Worm (Caenorhabditis elegans) whole organism, L2 larva: Measurements from ENCODE around the gene srh-36.
A peak's percentile ranks its signal among the peaks of the same experiment; 100 is the strongest.

Experiments
- F13H6.1 ChIP-seq: sonication (generic microtip); optimal IDR thresholded peaks from 2 replicates; lab custom pipeline; 2016; ENCODE audit warnings: missing genetic modification characterization, missing compliant biosample characterization
- R02D3.7 ChIP-seq: fragments of 150-350 bp; optimal IDR thresholded peaks from 2 replicates; lab custom pipeline; 2014; ENCODE audit warnings: missing biosample characterization, missing genetic modification characterization
- ZK546.5 ChIP-seq: sonication (generic microtip); optimal IDR thresholded peaks from 2 replicates; lab custom pipeline; 2017; ENCODE audit warnings: missing biosample characterization, missing genetic modification characterization
- aly-2 ChIP-seq: fragments of 150-350 bp; optimal IDR thresholded peaks from 2 replicates; lab custom pipeline; 2014; ENCODE audit warnings: missing biosample characterization, missing genetic modification characterization
- ama-1 ChIP-seq: fragments of 150-350 bp; optimal IDR thresholded peaks from 2 replicates; lab custom pipeline; 2018; ENCODE audit warnings: inconsistent platforms
- blmp-1 ChIP-seq: sonication (generic microtip); optimal IDR thresholded peaks from 2 replicates; lab custom pipeline; 2017; ENCODE audit warnings: missing genetic modification characterization, mild to moderate bottlenecking, missing compliant biosample characterization, antibody characterized with exemption, moderate library complexity; ENCODE audit not compliant: insufficient read depth
- ceh-16 ChIP-seq: fragments of 150-350 bp; optimal IDR thresholded peaks from 2 replicates; lab custom pipeline; 2014; ENCODE audit warnings: missing biosample characterization, missing genetic modification characterization
- ceh-82 ChIP-seq: fragments of 150-350 bp; optimal IDR thresholded peaks from 2 replicates; lab custom pipeline; 2014; ENCODE audit warnings: missing biosample characterization, missing genetic modification characterization
- crh-2 ChIP-seq: sonication (generic microtip); optimal IDR thresholded peaks from 2 replicates; lab custom pipeline; 2017; ENCODE audit warnings: missing biosample characterization, missing genetic modification characterization
- dmd-4 ChIP-seq: sonication (generic microtip); optimal IDR thresholded peaks from 2 replicates; lab custom pipeline; 2017; ENCODE audit warnings: missing biosample characterization, missing genetic modification characterization
- egl-27 ChIP-seq: sonication (generic microtip); optimal IDR thresholded peaks from 3 replicates; lab custom pipeline; 2017; ENCODE audit warnings: missing biosample characterization, missing genetic modification reagents, missing genetic modification characterization
- elt-1 ChIP-seq: fragments of 150-350 bp; optimal IDR thresholded peaks from 2 replicates; lab custom pipeline; 2014; ENCODE audit warnings: missing biosample characterization, missing genetic modification characterization
- fos-1 ChIP-seq: fragments of 150-350 bp; optimal IDR thresholded peaks from 2 replicates; lab custom pipeline; 2014; ENCODE audit warnings: missing biosample characterization, missing genetic modification characterization
- gmeb-1 ChIP-seq: fragments of 150-350 bp; optimal IDR thresholded peaks from 2 replicates; lab custom pipeline; 2014; ENCODE audit warnings: missing biosample characterization, missing genetic modification characterization
- lin-11 ChIP-seq: fragments of 150-350 bp; sonication (generic microtip); optimal IDR thresholded peaks from 2 replicates; lab custom pipeline; 2014; ENCODE audit warnings: missing biosample characterization, missing genetic modification characterization, inconsistent platforms, mixed read lengths
- lin-13 ChIP-seq: fragments of 150-350 bp; optimal IDR thresholded peaks from 2 replicates; lab custom pipeline; 2014; ENCODE audit warnings: missing biosample characterization, missing genetic modification reagents, missing genetic modification characterization
- lin-39 ChIP-seq: fragments of 150-350 bp; optimal IDR thresholded peaks from 2 replicates; lab custom pipeline; 2014; ENCODE audit warnings: missing biosample characterization, missing genetic modification reagents, missing genetic modification characterization
- mab-5 ChIP-seq: fragments of 150-350 bp; optimal IDR thresholded peaks from 2 replicates; lab custom pipeline; 2014; ENCODE audit warnings: missing biosample characterization, missing genetic modification characterization
- mbf-1 ChIP-seq: sonication (generic microtip); optimal IDR thresholded peaks from 2 replicates; lab custom pipeline; 2017; ENCODE audit warnings: missing biosample characterization, missing genetic modification characterization
- mdl-1 ChIP-seq, 2 experiments: fragments of 150-350 bp in 1 of 2; sonication (generic microtip) in 1 of 2; optimal IDR thresholded peaks; 2 replicates each; lab custom pipeline; 2017; ENCODE audit warnings: missing biosample characterization in 2 of 2, missing genetic modification characterization in 2 of 2
- nhr-10 ChIP-seq: sonication (generic microtip); optimal IDR thresholded peaks from 2 replicates; lab custom pipeline; 2017; ENCODE audit warnings: missing biosample characterization, missing genetic modification characterization
- nhr-11 ChIP-seq: fragments of 150-350 bp; optimal IDR thresholded peaks from 2 replicates; lab custom pipeline; 2014; ENCODE audit warnings: missing biosample characterization, missing genetic modification characterization
- nhr-12 ChIP-seq: fragments of 150-350 bp; optimal IDR thresholded peaks from 2 replicates; lab custom pipeline; 2014; ENCODE audit warnings: missing biosample characterization, missing genetic modification characterization
- nhr-129 ChIP-seq: fragments of 150-350 bp; optimal IDR thresholded peaks from 2 replicates; lab custom pipeline; 2014; ENCODE audit warnings: missing biosample characterization, missing genetic modification characterization
- nhr-21 ChIP-seq: fragments of 150-350 bp; optimal IDR thresholded peaks from 2 replicates; lab custom pipeline; 2014; ENCODE audit warnings: missing biosample characterization, missing genetic modification characterization
- nhr-23 ChIP-seq: fragments of 150-350 bp; optimal IDR thresholded peaks from 2 replicates; lab custom pipeline; 2014; ENCODE audit warnings: missing biosample characterization, missing genetic modification reagents, missing genetic modification characterization
- nhr-237 ChIP-seq: fragments of 150-350 bp; optimal IDR thresholded peaks from 2 replicates; lab custom pipeline; 2014; ENCODE audit warnings: missing biosample characterization, missing genetic modification characterization
- peb-1 ChIP-seq: fragments of 150-350 bp; optimal IDR thresholded peaks from 2 replicates; lab custom pipeline; 2014; ENCODE audit warnings: missing biosample characterization, missing genetic modification characterization
- skn-1 ChIP-seq: sonication (generic microtip); optimal IDR thresholded peaks from 2 replicates; lab custom pipeline; 2017; ENCODE audit warnings: missing biosample characterization, missing genetic modification characterization
- sma-3 ChIP-seq: sonication (generic microtip); optimal IDR thresholded peaks from 2 replicates; lab custom pipeline; 2016; ENCODE audit warnings: missing genetic modification reagents, missing genetic modification characterization, missing compliant biosample characterization
- sma-9 ChIP-seq, 2 experiments: fragments of 150-350 bp in 1 of 2; sonication (generic microtip) in 1 of 2; optimal IDR thresholded peaks; 2 replicates each; lab custom pipeline; 2014 to 2016; ENCODE audit warnings: missing genetic modification characterization in 2 of 2, mild to moderate bottlenecking in 1 of 2, missing biosample characterization in 1 of 2, missing compliant biosample characterization in 1 of 2, missing genetic modification reagents in 1 of 2, moderate library complexity in 1 of 2
- snpc-4 ChIP-seq: fragments of 150-350 bp; optimal IDR thresholded peaks from 2 replicates; lab custom pipeline; 2014; ENCODE audit warnings: missing biosample characterization, missing genetic modification characterization
- unc-39 ChIP-seq: fragments of 150-350 bp; optimal IDR thresholded peaks from 2 replicates; lab custom pipeline; 2014; ENCODE audit warnings: missing biosample characterization, missing genetic modification characterization
- zag-1 ChIP-seq: fragments of 150-350 bp; optimal IDR thresholded peaks from 2 replicates; lab custom pipeline; 2014; ENCODE audit warnings: missing biosample characterization, missing genetic modification characterization
- ztf-1 ChIP-seq: fragments of 200-800 bp; sonication (Bioruptor generic); conservative IDR thresholded peaks from 2 replicates; pipeline ENCODE4 v1.3.6; 2022; ENCODE audit warnings: missing genetic modification characterization, missing compliant biosample characterization
- ztf-11 ChIP-seq: sonication (generic microtip); optimal IDR thresholded peaks from 2 replicates; lab custom pipeline; 2017; ENCODE audit warnings: missing biosample characterization, missing genetic modification characterization
- ztf-4 ChIP-seq: fragments of 150-350 bp; optimal IDR thresholded peaks from 2 replicates; lab custom pipeline; 2014; ENCODE audit warnings: missing biosample characterization, missing genetic modification characterization

Gene srh-36

DNA sequence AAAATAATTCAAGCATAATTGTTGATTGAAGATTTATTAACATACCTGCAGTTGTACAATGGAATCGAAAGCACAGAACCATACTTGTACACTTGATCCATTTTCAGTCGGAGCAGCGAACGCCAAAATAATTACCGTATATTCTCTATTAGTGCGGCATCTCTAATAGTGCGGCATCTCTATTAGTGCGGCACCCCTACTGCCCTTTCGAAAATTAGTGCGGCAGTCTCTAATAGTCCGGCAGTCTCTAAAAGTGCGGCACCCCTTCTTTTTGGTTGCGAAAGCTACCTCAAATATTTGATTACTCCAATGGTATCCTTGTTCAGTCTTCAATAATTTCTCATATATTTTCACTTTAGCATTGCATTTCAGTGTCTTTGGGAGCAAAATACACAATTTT lies 3.4 kb downstream of the srh-36 start, which contains the start of gene srt-34:
Gene srt-34, minus strand, starts transcription at position 101 of the 400 bp plus-strand sequence.
- no peak for TF ChIP-seq F13H6.1
- TF ChIP-seq R02D3.7 (tag; lab: Kevin White, UChicago): no peak
- no peak for TF ChIP-seq peb-1 (tag; lab: Kevin White, UChicago)
- TF ChIP-seq gmeb-1: no peak
- TF ChIP-seq mab-5 (tag; lab: Kevin White, UChicago): no peak
- no peak for TF ChIP-seq blmp-1 (tag; lab: Kevin White, UChicago)
- no peak for TF ChIP-seq ceh-82 (tag; lab: Kevin White, UChicago)
- TF ChIP-seq lin-13 (GFP tag; lab: Kevin White, UChicago): no peak
- no peak for TF ChIP-seq ztf-11 (tag; lab: Kevin White, UChicago)
- no peak for TF ChIP-seq unc-39 (tag; lab: Kevin White, UChicago)
- TF ChIP-seq mbf-1: no peak

DNA sequence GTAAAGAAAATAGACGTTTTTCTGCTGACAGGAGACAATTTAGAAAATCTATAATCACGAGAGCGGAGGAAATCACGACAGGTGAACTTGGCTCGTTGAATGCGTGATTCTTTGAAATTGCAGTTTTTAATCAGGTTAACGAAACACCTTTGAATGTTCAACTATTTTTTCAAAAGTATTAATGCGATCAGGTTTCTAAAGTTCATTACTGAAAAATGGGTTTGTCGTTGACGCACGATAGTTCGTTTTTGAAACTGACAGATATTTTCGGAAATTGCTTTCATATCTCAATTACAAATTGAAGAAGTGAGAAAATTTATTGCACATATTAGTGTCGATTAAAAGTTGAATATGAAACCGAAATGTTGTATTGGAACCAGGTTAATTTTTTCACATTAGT lies 5.5 kb downstream of the srh-36 start, which contains the start of gene F54E2.5:
Gene F54E2.5, minus strand, starts transcription at position 101 of the 400 bp plus-strand sequence.
- TF ChIP-seq gmeb-1 (no peak), nhr-21 (tag; lab: Kevin White, UChicago) (no peak), dmd-4 (tag; lab: Kevin White, UChicago) (no peak), R02D3.7 (tag; lab: Kevin White, UChicago) (no peak), peb-1 (tag; lab: Kevin White, UChicago) (no peak), sma-9 (GFP tag; optimal IDR thresholded peaks at IDR 0.05; lab: Kevin White, UChicago) (no peak), sma-9 (tag; optimal IDR thresholded peaks at IDR 0.05; lab: Kevin White, UChicago) (no peak), nhr-12 (no peak), nhr-237 (tag; lab: Kevin White, UChicago) (no peak), nhr-23 (tag; lab: Kevin White, UChicago) (no peak), nhr-11 (no peak), zag-1 (tag; lab: Kevin White, UChicago) (no peak), lin-39 (no peak), mdl-1 (tag; optimal IDR thresholded peaks at IDR 0.05; lab: Kevin White, UChicago) (no peak), F13H6.1 (no peak), fos-1 (tag; lab: Kevin White, UChicago) (no peak)

DNA sequence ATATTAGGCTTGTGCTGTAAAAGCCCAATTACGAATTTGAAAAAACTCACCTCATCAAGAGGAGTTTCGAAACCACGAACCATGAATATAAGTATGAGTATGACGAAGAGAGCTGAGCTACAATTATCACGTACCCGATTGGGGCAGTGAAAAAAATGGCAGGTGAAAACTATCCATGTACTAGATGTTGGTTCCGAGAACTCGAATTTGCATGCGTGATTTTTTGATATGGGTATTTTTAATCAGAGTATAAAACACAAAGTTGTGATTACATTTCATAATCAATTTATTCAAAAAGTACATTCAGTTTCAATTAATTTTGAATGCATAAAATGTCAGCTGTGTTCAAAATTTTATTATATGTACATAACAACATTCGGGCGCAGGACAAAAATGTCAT lies 7.6 kb downstream of the srh-36 start, which contains the start of gene F54E2.9:
Gene F54E2.9, minus strand, starts transcription at position 132 of the 400 bp plus-strand sequence.
- no peak for TF ChIP-seq blmp-1 (tag; lab: Kevin White, UChicago)
- no peak for TF ChIP-seq ztf-1 (GFP tag; lab: Robert Waterston, UW)
- TF ChIP-seq nhr-12: no peak
- no peak for TF ChIP-seq egl-27
- TF ChIP-seq nhr-21 (tag; lab: Kevin White, UChicago): no peak
- no peak for TF ChIP-seq elt-1 (tag; lab: Kevin White, UChicago)
- no peak for TF ChIP-seq lin-39
- no peak for TF ChIP-seq ztf-4
- TF ChIP-seq mbf-1: no peak
- no peak for TF ChIP-seq sma-3
- no peak for TF ChIP-seq zag-1 (tag; lab: Kevin White, UChicago)
- no peak for TF ChIP-seq aly-2 (tag; lab: Kevin White, UChicago)
- no peak for TF ChIP-seq lin-11 (tag; lab: Kevin White, UChicago)
- no peak for TF ChIP-seq ZK546.5
- TF ChIP-seq nhr-10 (tag; lab: Kevin White, UChicago): no peak
- no peak for TF ChIP-seq skn-1
- no peak for TF ChIP-seq crh-2 (tag; lab: Kevin White, UChicago)

DNA sequence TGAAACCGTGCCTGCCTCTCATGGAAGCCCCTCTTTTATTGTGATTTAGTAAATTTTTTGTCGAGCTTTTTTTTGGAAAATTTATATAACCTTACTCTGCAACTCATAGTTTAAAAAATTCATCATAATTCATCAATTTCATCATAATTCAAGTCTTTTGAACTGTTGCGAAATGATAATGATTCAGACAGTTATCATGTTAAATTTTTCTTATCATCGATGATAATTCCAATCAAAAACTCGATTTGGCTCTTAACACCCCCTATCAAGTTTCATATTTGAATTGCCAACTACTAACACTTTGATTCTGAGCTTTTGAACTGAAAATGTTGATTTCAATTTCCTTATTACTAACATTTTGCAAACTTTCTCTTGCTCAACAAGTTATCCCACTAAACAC lies 11.3 kb downstream of the srh-36 start, which contains the start of gene F54E2.1:
Gene F54E2.1, plus strand, starts transcription at position 235 of the 400 bp plus-strand sequence.
- TF ChIP-seq fos-1 (tag; lab: Kevin White, UChicago) (peak; percentile 100), ceh-16 (tag; lab: Kevin White, UChicago) (no peak), crh-2 (tag; lab: Kevin White, UChicago) (peak; percentile 20), gmeb-1 (peak; percentile 29)

DNA sequence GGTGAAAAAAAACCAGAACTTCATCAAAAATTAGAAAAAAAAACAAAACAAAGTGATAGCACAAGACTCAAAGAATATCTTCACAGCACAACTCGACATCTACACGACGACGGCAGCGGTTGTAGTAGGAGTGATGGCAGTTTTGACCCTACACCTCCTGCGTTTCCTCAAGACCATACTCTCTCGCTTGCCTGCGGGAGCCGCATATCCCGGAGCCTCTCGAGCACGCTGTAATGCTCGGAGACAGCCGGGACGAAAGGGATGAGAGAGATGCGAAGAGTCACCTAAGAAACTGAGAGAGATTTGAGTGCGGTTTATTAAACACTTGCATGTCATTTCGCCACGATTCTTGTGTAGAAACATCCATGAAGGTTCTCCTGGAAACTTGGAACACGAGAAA lies 12.0 kb downstream of the srh-36 start:
- no peak for TF ChIP-seq ama-1 (lab: Kevin White, UChicago)
- TF ChIP-seq lin-11 (tag; lab: Kevin White, UChicago): no peak
- no peak for TF ChIP-seq R02D3.7 (tag; lab: Kevin White, UChicago)
- no peak for TF ChIP-seq lin-39
- no peak for TF ChIP-seq gmeb-1
- TF ChIP-seq crh-2 (tag; lab: Kevin White, UChicago): no peak
- no peak for TF ChIP-seq unc-39 (tag; lab: Kevin White, UChicago)
- no peak for TF ChIP-seq snpc-4 (tag; lab: Kevin White, UChicago)
- TF ChIP-seq nhr-11: no peak
- no peak for TF ChIP-seq mab-5 (tag; lab: Kevin White, UChicago)
- TF ChIP-seq nhr-237 (tag; lab: Kevin White, UChicago): no peak
- TF ChIP-seq nhr-21 (tag; lab: Kevin White, UChicago): no peak
- TF ChIP-seq F13H6.1: peak; percentile 33
- TF ChIP-seq egl-27: no peak
- no peak for TF ChIP-seq skn-1
- no peak for TF ChIP-seq ztf-11 (tag; lab: Kevin White, UChicago)
- TF ChIP-seq zag-1 (tag; lab: Kevin White, UChicago): no peak
- TF ChIP-seq nhr-129 (tag; lab: Kevin White, UChicago): peak; percentile 31
- TF ChIP-seq, all 48 proteins: peak for 2
